Worm (Caenorhabditis elegans) whole organism, L4/young adult: ENCODE data around the gene sru-40.

Experiments
- W03F9.2 ChIP-seq: fragments of 150-350 bp; optimal IDR thresholded peaks from 2 replicates; lab custom pipeline; 2014; ENCODE audit warnings: missing biosample characterization, missing genetic modification characterization
- him-1 ChIP-seq: sonication (generic microtip); optimal IDR thresholded peaks from 2 replicates; lab custom pipeline; 2016; ENCODE audit warnings: missing genotype, missing genetic modification reagents, missing genetic modification characterization, missing compliant biosample characterization

DNA sequence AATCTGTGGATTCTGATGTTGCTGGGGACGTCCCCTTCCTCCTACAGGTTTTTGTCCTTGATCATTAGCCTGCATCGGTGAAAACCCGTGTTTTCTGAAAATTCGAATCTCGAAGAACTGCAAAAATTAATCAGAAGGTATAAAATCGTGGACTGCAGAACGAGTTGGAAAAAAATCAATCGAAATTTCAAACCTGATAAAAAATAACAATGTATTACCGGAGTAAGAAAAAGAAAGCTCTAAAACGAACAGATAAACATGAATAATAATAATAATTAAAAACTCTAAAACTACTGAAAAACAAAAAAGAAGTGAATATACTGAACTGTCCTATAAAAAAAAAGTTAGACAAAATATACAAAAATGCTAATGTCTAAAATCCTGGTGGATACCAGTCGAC lies 50.8 kb downstream of the sru-40 start, which contains the start of gene F46B6.5:
- no peak for TF ChIP-seq him-1
- no peak for TF ChIP-seq W03F9.2 (tag; lab: Kevin White, UChicago)
